Fruit fly (Drosophila melanogaster): ENCODE measurements around the gene JMJD6.

Gene JMJD6

dm6 chr3R:22362218-22362907, at the start of gene JMJD6, which contains the start of the genes CG7071 and Muted (continued):
- TF ChIP-seq CG6254 (GFP tag; optimal IDR thresholded peaks at IDR 0.05) (peak; percentile 62), aop (GFP tag; IDR thresholded peaks at IDR 0.05) (peak; percentile 66; the same call in 1 of the 2 replicates), CG11398 (GFP tag; optimal IDR thresholded peaks at IDR 0.05) (peak; percentile 78), CG14710 (tag; optimal IDR thresholded peaks at IDR 0.05) (peak; percentile 94), Hey (tag; optimal IDR thresholded peaks at IDR 0.05) (peak; percentile 63), zen2 (GFP tag; IDR thresholded peaks at IDR 0.05; ENCODE audit: partially characterized antibody) (peak; percentile 55; the same call in 1 of the 3 replicates), CG13123 (GFP tag; optimal IDR thresholded peaks at IDR 0.05) (peak; percentile 89), wdn (GFP tag; IDR thresholded peaks at IDR 0.05) (peak; percentile 84), sima (GFP tag; optimal IDR thresholded peaks at IDR 0.05) (peak; percentile 31), cg (GFP tag; optimal IDR thresholded peaks at IDR 0.05) (no peak), CG12744 (GFP tag; optimal IDR thresholded peaks at IDR 0.05) (peak; percentile 86), CG14667 (GFP tag; IDR thresholded peaks at IDR 0.05) (peak; percentile 89), Trl (optimal IDR thresholded peaks at IDR 0.05) (peak in 1 of 2 experiments; percentile 20), Trl (GFP tag; optimal IDR thresholded peaks at IDR 0.05) (peak; percentile 90), CG31388 (GFP tag; optimal IDR thresholded peaks at IDR 0.05) (peak; percentile 75), B-H1 (GFP tag; IDR thresholded peaks at IDR 0.05) (peak; percentile 86), Kr (GFP tag; optimal IDR thresholded peaks at IDR 0.05) (no peak), knrl (GFP tag; IDR thresholded peaks at IDR 0.05; ENCODE audit: partially characterized antibody) (peak; percentile 86), BtbVII (GFP tag; optimal IDR thresholded peaks at IDR 0.05) (peak; percentile 85), nau (GFP tag; optimal IDR thresholded peaks at IDR 0.05) (peak; percentile 80), Hand (GFP tag; optimal IDR thresholded peaks at IDR 0.05) (peak; percentile 75), z (GFP tag; IDR thresholded peaks at IDR 0.05) (peak; percentile 47; the same call in 2 of the 3 replicates), CG33557 (GFP tag; optimal IDR thresholded peaks at IDR 0.05) (peak; percentile 89), Six4 (GFP tag; optimal IDR thresholded peaks at IDR 0.05) (peak; percentile 89), CG11560 (tag; IDR thresholded peaks at IDR 0.05) (peak; percentile 71), BEAF-32 (GFP tag; optimal IDR thresholded peaks at IDR 0.05) (peak; percentile 90), CG4854 (GFP tag; optimal IDR thresholded peaks at IDR 0.05) (peak; percentile 92), Usf (GFP tag; optimal IDR thresholded peaks at IDR 0.05) (peak; percentile 85), rib (GFP tag; IDR thresholded peaks at IDR 0.05) (peak; percentile 90; the same call in 1 of the 2 replicates), D19B (GFP tag; optimal IDR thresholded peaks at IDR 0.05) (peak; percentile 76), Dp (GFP tag; optimal IDR thresholded peaks at IDR 0.05) (peak; percentile 52), CG12155 (GFP tag; optimal IDR thresholded peaks at IDR 0.05) (peak; percentile 93), vvl (GFP tag; IDR thresholded peaks at IDR 0.05) (peak; percentile 94), CG3065 (GFP tag; optimal IDR thresholded peaks at IDR 0.05) (peak; percentile 78), CG14965 (GFP tag; optimal IDR thresholded peaks at IDR 0.05; ENCODE audit: borderline replicate concordance) (no peak), GATAe (GFP tag; conservative IDR thresholded peaks at IDR 0.05) (peak; percentile 85), Rx (GFP tag; IDR thresholded peaks at IDR 0.05) (peak; percentile 90), dati (GFP tag; IDR thresholded peaks at IDR 0.05) (peak; percentile 87), CG15601 (tag; optimal IDR thresholded peaks at IDR 0.05) (peak; percentile 88), pum (GFP tag; optimal IDR thresholded peaks at IDR 0.05) (peak; percentile 91), kay (GFP tag; optimal IDR thresholded peaks at IDR 0.05) (peak; percentile 75), tap (tag; optimal IDR thresholded peaks at IDR 0.05) (peak; percentile 67), kni (GFP tag; optimal IDR thresholded peaks at IDR 0.05) (peak; percentile 84), dan (GFP tag; IDR thresholded peaks at IDR 0.05) (peak; percentile 71), CG16863 (GFP tag; optimal IDR thresholded peaks at IDR 0.05) (peak; percentile 86), stwl (tag; optimal IDR thresholded peaks at IDR 0.05) (peak; percentile 87), Oaz (GFP tag; IDR thresholded peaks at IDR 0.05) (peak; percentile 88), Mes4 (GFP tag; optimal IDR thresholded peaks at IDR 0.05) (peak; percentile 81), Xbp1 (GFP tag; optimal IDR thresholded peaks at IDR 0.05) (peak; percentile 96), CG12659 (GFP tag; optimal IDR thresholded peaks at IDR 0.05) (peak; percentile 97)

Data from whole organism, embryonic.